Fruit fly (Drosophila melanogaster) S2 (cell line): ENCODE results near the gene CG13676.

ENCODE experiments used
- CG8478 ChIP-seq: fragments of >200 bp; optimal IDR thresholded peaks from 2 replicates; lab custom pipeline; 2018
- CTCF ChIP-seq, 2 experiments: fragments of >200 bp; optimal IDR thresholded peaks; 2 replicates each; lab custom pipeline; 2018

dm6 chr3L:8153206-8153996 lies 1.8 kb upstream of the CG13676 start:
- no peak for TF ChIP-seq CG8478
- no peak for TF ChIP-seq CTCF (optimal IDR thresholded peaks at IDR 0.05; lab: Kevin White, UChicago)
